Worm (Caenorhabditis elegans) whole organism, L4 larva: ENCODE results near the gene B0244.17.

ENCODE experiments used
- F10B5.3 ChIP-seq: sonication (generic microtip); optimal IDR thresholded peaks from 2 replicates; lab custom pipeline; 2016; ENCODE audit warnings: mild to moderate bottlenecking, missing genetic modification characterization, missing compliant biosample characterization
- F26F4.8 ChIP-seq: fragments of 200-800 bp; sonication (Bioruptor generic); conservative IDR thresholded peaks from 2 replicates; pipeline ENCODE4 v1.3.6; 2022; ENCODE audit warnings: missing genetic modification characterization, missing compliant biosample characterization
- F49E8.2 ChIP-seq: sonication (generic microtip); optimal IDR thresholded peaks from 2 replicates; lab custom pipeline; 2016; ENCODE audit warnings: missing compliant biosample characterization, mild to moderate bottlenecking, missing genetic modification characterization, borderline replicate concordance
- R02D3.7 ChIP-seq: fragments of 150-350 bp; sonication (generic microtip); optimal IDR thresholded peaks from 3 replicates; lab custom pipeline; 2014; ENCODE audit warnings: missing biosample characterization, missing genetic modification characterization
- T20F7.1 ChIP-seq: fragments of 200-800 bp; sonication (Bioruptor generic); optimal IDR thresholded peaks from 2 replicates; lab custom pipeline; 2018; ENCODE audit warnings: mild to moderate bottlenecking, missing genetic modification characterization, missing compliant biosample characterization
- Y105C5A.15 ChIP-seq: fragments of 200-800 bp; sonication (Bioruptor generic); IDR thresholded peaks from 2 replicates; pipeline ENCODE4 v1.3.6; 2022; ENCODE audit warnings: missing genetic modification characterization, missing compliant biosample characterization
- Y48G9A.11 ChIP-seq: fragments of 200-800 bp; sonication (Bioruptor generic); IDR thresholded peaks from 2 replicates; pipeline ENCODE4 v1.3.6; 2022; ENCODE audit warnings: missing genetic modification reagents, missing genetic modification characterization, missing compliant biosample characterization
- Y5F2A.4 ChIP-seq: fragments of 200-800 bp; sonication (Bioruptor generic); optimal IDR thresholded peaks from 2 replicates; lab custom pipeline; 2018; ENCODE audit warnings: mild to moderate bottlenecking, missing genetic modification characterization, missing compliant biosample characterization
- ZK337.2 ChIP-seq: fragments of 200-800 bp; sonication (Bioruptor generic); IDR thresholded peaks from 2 replicates; pipeline ENCODE4 v1.3.6; 2022; ENCODE audit warnings: missing genetic modification reagents, missing genetic modification characterization, missing compliant biosample characterization
- ZK546.5 ChIP-seq, 2 experiments: sonication (generic microtip); optimal IDR thresholded peaks; 2 replicates each; lab custom pipeline; 2017; ENCODE audit warnings: missing biosample characterization in 2 of 2, missing genetic modification characterization in 2 of 2
- aha-1 ChIP-seq: fragments of 150-350 bp; peaks from one replicate; lab custom pipeline; 2014; ENCODE audit warnings: missing biosample characterization, missing genetic modification characterization
- ama-1 ChIP-seq: fragments of 150-350 bp; optimal IDR thresholded peaks from 2 replicates; lab custom pipeline; 2014; ENCODE audit warnings: inconsistent platforms, mixed read lengths
- arid-1 ChIP-seq: fragments of 200-800 bp; sonication (Bioruptor generic); conservative IDR thresholded peaks from 2 replicates; pipeline ENCODE4 v1.3.6; 2022; ENCODE audit warnings: missing genetic modification reagents, missing genetic modification characterization, missing compliant biosample characterization
- ceh-20 ChIP-seq: fragments of 200-800 bp; sonication (Bioruptor generic); IDR thresholded peaks from 2 replicates; pipeline ENCODE4 v1.3.6; 2022; ENCODE audit warnings: missing genetic modification reagents, missing genetic modification characterization, missing compliant biosample characterization
- ceh-32 ChIP-seq: sonication (generic microtip); optimal IDR thresholded peaks from 2 replicates; lab custom pipeline; 2016; ENCODE audit warnings: mild to moderate bottlenecking, missing genetic modification characterization, missing compliant biosample characterization; ENCODE audit not compliant: poor library complexity
- ceh-44 ChIP-seq: fragments of 200-800 bp; sonication (Bioruptor generic); IDR thresholded peaks from 2 replicates; pipeline ENCODE4 v1.3.6; 2022; ENCODE audit warnings: missing genetic modification reagents, missing genetic modification characterization, missing compliant biosample characterization
- ceh-62 ChIP-seq: sonication (generic microtip); optimal IDR thresholded peaks from 2 replicates; lab custom pipeline; 2017; ENCODE audit warnings: missing biosample characterization, missing genetic modification characterization
- cey-2 ChIP-seq: sonication (generic microtip); optimal IDR thresholded peaks from 3 replicates; lab custom pipeline; 2017; ENCODE audit warnings: missing genetic modification characterization, mild to moderate bottlenecking, missing compliant biosample characterization, antibody characterized with exemption, borderline replicate concordance; ENCODE audit not compliant: insufficient read depth
- daf-16 ChIP-seq, 3 experiments: sonication (generic microtip); optimal IDR thresholded peaks; 2 replicates each; lab custom pipeline; 2016 to 2017; ENCODE audit warnings: missing genetic modification characterization in 3 of 3, missing genetic modification reagents in 3 of 3, mild to moderate bottlenecking in 2 of 3, missing compliant biosample characterization in 2 of 3, missing biosample characterization in 1 of 3, moderate library complexity in 1 of 3
- daf-8 ChIP-seq: fragments of 200-800 bp; sonication (Bioruptor generic); IDR thresholded peaks from 2 replicates; pipeline ENCODE4 v1.3.6; 2022; ENCODE audit warnings: missing genetic modification characterization, missing compliant biosample characterization
- dmd-6 ChIP-seq: fragments of 200-800 bp; sonication (Bioruptor generic); IDR thresholded peaks from 2 replicates; pipeline ENCODE4 v1.3.6; 2022; ENCODE audit warnings: missing genetic modification reagents, missing genetic modification characterization, missing compliant biosample characterization
- dmd-8 ChIP-seq: fragments of 200-800 bp; sonication (Bioruptor generic); IDR thresholded peaks from 2 replicates; pipeline ENCODE4 v1.3.6; 2022; ENCODE audit warnings: missing genetic modification characterization, missing compliant biosample characterization
- dve-1 ChIP-seq: sonication (generic microtip); optimal IDR thresholded peaks from 2 replicates; lab custom pipeline; 2017; ENCODE audit warnings: antibody characterized with exemption, mild to moderate bottlenecking, missing genetic modification characterization, missing compliant biosample characterization; ENCODE audit not compliant: insufficient read depth
- egl-27 ChIP-seq: sonication (generic microtip); optimal IDR thresholded peaks from 3 replicates; lab custom pipeline; 2017; ENCODE audit warnings: missing biosample characterization, missing genetic modification reagents, missing genetic modification characterization
- fos-1 ChIP-seq: fragments of 150-350 bp; optimal IDR thresholded peaks from 2 replicates; lab custom pipeline; 2014; ENCODE audit warnings: missing biosample characterization, missing genetic modification characterization
- hif-1 ChIP-seq, 2 experiments: sonication (generic microtip); optimal IDR thresholded peaks; 2 replicates each; lab custom pipeline; 2016 to 2017; ENCODE audit warnings: missing compliant biosample characterization in 2 of 2, missing genetic modification characterization in 2 of 2, missing genetic modification reagents in 2 of 2, missing genotype in 2 of 2, mild to moderate bottlenecking in 1 of 2
- hlh-11 ChIP-seq: fragments of 200-800 bp; sonication (Bioruptor generic); optimal IDR thresholded peaks from 2 replicates; lab custom pipeline; 2018; ENCODE audit warnings: mild to moderate bottlenecking, missing genetic modification characterization, missing compliant biosample characterization
- hlh-30 ChIP-seq: sonication (generic microtip); optimal IDR thresholded peaks from 2 replicates; lab custom pipeline; 2017; ENCODE audit warnings: antibody characterized with exemption, mild to moderate bottlenecking, missing genetic modification characterization, missing compliant biosample characterization; ENCODE audit not compliant: insufficient read depth
- hmg-1.1 ChIP-seq: fragments of 200-800 bp; sonication (Bioruptor generic); IDR thresholded peaks from 2 replicates; pipeline ENCODE4 v1.3.6; 2022; ENCODE audit warnings: missing genetic modification reagents, missing genetic modification characterization, missing compliant biosample characterization
- lim-7 ChIP-seq: fragments of 200-800 bp; sonication (Bioruptor generic); IDR thresholded peaks from 2 replicates; pipeline ENCODE4 v1.3.6; 2022; ENCODE audit warnings: missing genetic modification characterization, missing compliant biosample characterization
- lin-13 ChIP-seq: fragments of 150-350 bp; optimal IDR thresholded peaks from 2 replicates; lab custom pipeline; 2014; ENCODE audit warnings: missing biosample characterization, missing genetic modification reagents, missing genetic modification characterization
- lin-15B ChIP-seq: fragments of 150-350 bp; sonication (generic microtip); optimal IDR thresholded peaks from 3 replicates; lab custom pipeline; 2014; ENCODE audit warnings: missing biosample characterization, missing genetic modification characterization
- lin-38 ChIP-seq: fragments of 200-800 bp; sonication (Bioruptor generic); IDR thresholded peaks from 2 replicates; pipeline ENCODE4 v1.3.6; 2022; ENCODE audit warnings: missing genetic modification reagents, missing genetic modification characterization, missing compliant biosample characterization
- lin-39 ChIP-seq: fragments of 150-350 bp; optimal IDR thresholded peaks from 2 replicates; lab custom pipeline; 2014; ENCODE audit warnings: missing biosample characterization, missing genetic modification reagents, missing genetic modification characterization
- lsy-2 ChIP-seq, 2 experiments: fragments of 150-350 bp in 1 of 2; sonication (generic microtip) in 1 of 2; optimal IDR thresholded peaks; 2 replicates each; lab custom pipeline; 2014 to 2017; ENCODE audit warnings: missing biosample characterization in 2 of 2, missing genetic modification characterization in 2 of 2
- madf-5 ChIP-seq, 2 experiments: fragments of 200-800 bp; sonication (Bioruptor generic); IDR thresholded peaks; 2 replicates each; pipeline ENCODE4 v1.3.6; 2022; ENCODE audit warnings: missing compliant biosample characterization in 2 of 2, missing genetic modification characterization in 2 of 2
- mxl-2 ChIP-seq: fragments of 200-800 bp; sonication (Bioruptor generic); conservative IDR thresholded peaks from 2 replicates; pipeline ENCODE4 v1.3.6; 2022; ENCODE audit warnings: missing genetic modification reagents, missing genetic modification characterization, missing compliant biosample characterization
- nhr-237 ChIP-seq: sonication (generic microtip); optimal IDR thresholded peaks from 2 replicates; lab custom pipeline; 2017; ENCODE audit warnings: missing biosample characterization, missing genetic modification characterization
- pha-4 ChIP-seq, 2 experiments: fragments of 150-350 bp in 1 of 2; fragments of 200-800 bp in 1 of 2; sonication (Bioruptor generic) in 1 of 2; IDR thresholded peaks in 1 of 2; optimal IDR thresholded peaks in 1 of 2; 2 replicates each; pipeline versions ENCODE4 v1.3.6 to Lab custom; 2014 to 2022; ENCODE audit warnings: missing genetic modification characterization in 2 of 2, missing genetic modification reagents in 2 of 2, missing biosample characterization in 1 of 2, missing compliant biosample characterization in 1 of 2
- pqm-1 ChIP-seq: sonication (generic microtip); optimal IDR thresholded peaks from 2 replicates; lab custom pipeline; 2017; ENCODE audit warnings: missing biosample characterization, missing genetic modification characterization
- rbr-2 ChIP-seq: sonication (generic microtip); optimal IDR thresholded peaks from 2 replicates; lab custom pipeline; 2016; ENCODE audit warnings: missing genotype, missing genetic modification characterization, missing compliant biosample characterization
- sdz-12 ChIP-seq: fragments of 200-800 bp; sonication (Bioruptor generic); optimal IDR thresholded peaks from 2 replicates; lab custom pipeline; 2018; ENCODE audit warnings: mild to moderate bottlenecking, missing genetic modification characterization, missing compliant biosample characterization
- skn-1 ChIP-seq: fragments of 150-350 bp; optimal IDR thresholded peaks from 2 replicates; lab custom pipeline; 2014; ENCODE audit warnings: missing biosample characterization, missing genetic modification characterization
- snpc-1.2 ChIP-seq: fragments of 200-800 bp; sonication (Bioruptor generic); IDR thresholded peaks from 2 replicates; pipeline ENCODE4 v1.3.6; 2022; ENCODE audit warnings: missing genetic modification reagents, missing genetic modification characterization, missing compliant biosample characterization
- spr-3 ChIP-seq: fragments of 200-800 bp; sonication (Bioruptor generic); optimal IDR thresholded peaks from 2 replicates; lab custom pipeline; 2018; ENCODE audit warnings: mild to moderate bottlenecking, missing genetic modification characterization, missing compliant biosample characterization
- tag-97 ChIP-seq: fragments of 200-800 bp; sonication (Bioruptor generic); IDR thresholded peaks from 2 replicates; pipeline ENCODE4 v1.3.6; 2022; ENCODE audit warnings: missing genetic modification characterization, missing compliant biosample characterization
- vab-7 ChIP-seq: fragments of 200-800 bp; sonication (Bioruptor generic); IDR thresholded peaks from 2 replicates; pipeline ENCODE4 v1.3.6; 2022; ENCODE audit warnings: missing genetic modification reagents, missing genetic modification characterization, missing compliant biosample characterization
- zag-1 ChIP-seq: fragments of 150-350 bp; optimal IDR thresholded peaks from 2 replicates; lab custom pipeline; 2014; ENCODE audit warnings: missing biosample characterization, missing genetic modification characterization
- ztf-11 ChIP-seq: fragments of 150-350 bp; optimal IDR thresholded peaks from 2 replicates; lab custom pipeline; 2014; ENCODE audit warnings: missing biosample characterization, missing genetic modification characterization
- ztf-7 ChIP-seq: fragments of 150-350 bp; optimal IDR thresholded peaks from 2 replicates; lab custom pipeline; 2014; ENCODE audit warnings: missing biosample characterization, missing genetic modification characterization

Gene B0244.17

DNA sequence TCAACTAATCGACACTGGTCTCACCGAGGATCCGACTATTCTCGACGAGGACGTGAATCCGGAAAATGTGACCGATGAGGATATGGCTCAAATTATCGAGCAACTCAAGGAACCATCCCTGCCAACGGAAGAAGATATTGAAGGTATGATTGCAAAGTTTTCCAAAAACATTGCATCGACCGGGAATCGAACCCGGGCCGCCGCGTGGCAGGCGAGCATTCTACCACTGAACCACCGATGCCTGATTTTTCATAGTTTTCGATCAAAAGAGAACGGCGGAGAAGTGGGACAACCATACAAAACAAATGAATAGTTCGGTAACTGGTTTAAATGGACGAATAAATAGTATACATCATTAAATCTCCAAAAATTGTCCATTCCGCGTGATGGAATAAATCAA is 28.9 kb downstream of the B0244.17 start (continued):
- TF ChIP-seq hlh-30 (tag; lab: Kevin White, UChicago) = peak; percentile 47
- no peak for TF ChIP-seq hlh-11 (tag; lab: Kevin White, UChicago)
- peak; percentile 53 for TF ChIP-seq F26F4.8 (GFP tag; lab: Robert Waterston, UW)
- no peak for TF ChIP-seq ztf-7 (tag; lab: Kevin White, UChicago)
- no peak for TF ChIP-seq ama-1 (lab: Kevin White, UChicago)
- TF ChIP-seq lin-13 (GFP tag; lab: Kevin White, UChicago) = no peak
- 0 out of 2 replicates have a peak, but pooled peaks have one; percentile 23 for TF ChIP-seq mxl-2 (GFP tag; lab: Robert Waterston, UW)
- no peak for TF ChIP-seq ceh-32 (tag; lab: Kevin White, UChicago)
- no peak for TF ChIP-seq lin-15B (tag; lab: Kevin White, UChicago)
- TF ChIP-seq Y105C5A.15 = peak; percentile 76; the same call in 1 of the 2 replicates
- no peak for TF ChIP-seq pqm-1 (tag; lab: Kevin White, UChicago)
- TF ChIP-seq ztf-11 (tag; lab: Kevin White, UChicago) = no peak
- no peak for TF ChIP-seq F49E8.2
- TF ChIP-seq egl-27 (tag; lab: Kevin White, UChicago) = no peak
- no peak for TF ChIP-seq Y5F2A.4 (GFP tag; lab: Kevin White, UChicago)
- TF ChIP-seq cey-2 = no peak
- TF ChIP-seq snpc-1.2 (GFP tag; lab: Robert Waterston, UW) = peak; percentile 76
- TF ChIP-seq lsy-2 (tag; optimal IDR thresholded peaks at IDR 0.05; lab: Kevin White, UChicago) = peak in 1 of 2 experiments; percentile 20
- TF ChIP-seq skn-1 (tag; lab: Kevin White, UChicago) = no peak
- TF ChIP-seq arid-1 = peak; percentile 10; the same call in 1 of the 2 replicates
- no peak for TF ChIP-seq ZK337.2 (GFP tag; lab: Robert Waterston, UW)
- peak; percentile 50; the same call in 1 of the 2 replicates for TF ChIP-seq hmg-1.1 (GFP tag; lab: Robert Waterston, UW)
- peak; percentile 65 for TF ChIP-seq pha-4 (GFP tag; IDR thresholded peaks at IDR 0.05; lab: Robert Waterston, UW)
- no peak for TF ChIP-seq pha-4 (tag; optimal IDR thresholded peaks at IDR 0.05; lab: Kevin White, UChicago)
- no peak for TF ChIP-seq aha-1
- TF ChIP-seq vab-7 (GFP tag; lab: Robert Waterston, UW) = peak; percentile 62
- TF ChIP-seq R02D3.7 (tag; lab: Kevin White, UChicago) = no peak
- no peak for TF ChIP-seq daf-8 (GFP tag; lab: Robert Waterston, UW)
- TF ChIP-seq T20F7.1 (GFP tag; lab: Kevin White, UChicago) = no peak
- peak; percentile 78 for TF ChIP-seq lim-7 (GFP tag; lab: Robert Waterston, UW)
- TF ChIP-seq fos-1 (tag; lab: Kevin White, UChicago) = no peak
- TF ChIP-seq hif-1 (tag; optimal IDR thresholded peaks at IDR 0.05; lab: Kevin White, UChicago) = no peak
- TF ChIP-seq ceh-20 (GFP tag; lab: Robert Waterston, UW) = no peak
- TF ChIP-seq nhr-237 (tag; lab: Kevin White, UChicago) = no peak
- TF ChIP-seq ceh-44 = no peak
- no peak for TF ChIP-seq spr-3
- TF ChIP-seq F10B5.3 (tag; lab: Kevin White, UChicago) = no peak
- TF ChIP-seq ceh-62 (tag; lab: Kevin White, UChicago) = no peak
- 0 out of 4 replicates have a peak, but pooled peaks of 1 of the 2 experiments have one; percentile 33 for TF ChIP-seq madf-5 (GFP tag; IDR thresholded peaks at IDR 0.05; lab: Robert Waterston, UW)
- TF ChIP-seq rbr-2 (tag; lab: Kevin White, UChicago) = no peak
- TF ChIP-seq Y48G9A.11 (GFP tag; lab: Robert Waterston, UW) = peak; percentile 73; the same call in 1 of the 2 replicates
- TF ChIP-seq dmd-8 (GFP tag; lab: Robert Waterston, UW) = 0 out of 2 replicates have a peak, but pooled peaks have one; percentile 65
- no peak for TF ChIP-seq sdz-12 (GFP tag; lab: Kevin White, UChicago)
- TF ChIP-seq tag-97 (GFP tag; lab: Robert Waterston, UW) = no peak
- no peak for TF ChIP-seq lin-39 (tag; lab: Kevin White, UChicago)
- peak; percentile 71 for TF ChIP-seq lin-38 (GFP tag; lab: Robert Waterston, UW)
- TF ChIP-seq daf-16 (GFP tag; optimal IDR thresholded peaks at IDR 0.05; lab: Kevin White, UChicago) = peak in 1 of 2 experiments; percentile 39
- no peak for TF ChIP-seq daf-16 (tag; optimal IDR thresholded peaks at IDR 0.05; lab: Kevin White, UChicago)
- peak; percentile 12 for TF ChIP-seq dve-1 (tag; lab: Kevin White, UChicago)
- TF ChIP-seq ZK546.5 (tag; optimal IDR thresholded peaks at IDR 0.05; lab: Kevin White, UChicago) = no peak
- no peak for TF ChIP-seq zag-1 (tag; lab: Kevin White, UChicago)
- TF ChIP-seq dmd-6 (GFP tag; lab: Robert Waterston, UW) = no peak
